Worm (Caenorhabditis elegans): Measurements from ENCODE around the gene cyp-13A2.

DNA sequence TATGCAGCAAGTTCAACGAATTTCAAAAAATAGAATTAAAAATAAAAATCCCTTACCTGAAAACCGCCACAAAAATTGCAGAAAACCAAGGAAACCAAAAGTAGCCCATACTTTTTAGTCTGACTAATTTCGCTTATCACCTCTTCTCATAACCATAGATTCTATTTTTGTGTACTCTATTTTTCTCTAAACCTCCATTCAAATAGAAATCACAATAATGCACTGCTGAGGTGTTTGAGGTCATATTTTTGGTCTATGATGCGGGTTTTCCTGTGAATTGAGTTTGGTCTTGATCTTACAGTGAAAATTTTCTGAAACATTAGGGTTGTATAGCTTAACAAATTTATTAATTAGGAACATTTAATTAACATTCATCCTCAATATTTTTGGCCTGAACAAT lies 5.6 kb downstream of the cyp-13A2 start, which contains the start of gene cyp-13A1:
- TF ChIP-seq lin-13 (tag; optimal IDR thresholded peaks at IDR 0.05) (no peak), sptf-1 (tag; optimal IDR thresholded peaks at IDR 0.05) (no peak), elt-3 (tag; optimal IDR thresholded peaks at IDR 0.05) (no peak), nhr-12 (tag; optimal IDR thresholded peaks at IDR 0.05) (no peak), snpc-4 (tag; optimal IDR thresholded peaks at IDR 0.05) (no peak), nhr-76 (tag; optimal IDR thresholded peaks at IDR 0.05) (no peak), nhr-237 (tag; optimal IDR thresholded peaks at IDR 0.05) (no peak), mep-1 (tag; optimal IDR thresholded peaks at IDR 0.05) (no peak), ces-1 (GFP tag; optimal IDR thresholded peaks at IDR 0.05) (no peak)

Data from whole organism, mixed stage, embryonic.